Worm (Caenorhabditis elegans): ENCODE measurements around the gene Y116A8C.9.

Gene Y116A8C.9

ce11 chrIV:16939001-16939400, 7.6 kb downstream of the Y116A8C.9 start, which contains the start of gene Y116A8C.10:
Gene Y116A8C.10, minus strand, starts transcription at chrIV:16939101.
- no peak for TF ChIP-seq gmeb-1 (tag; optimal IDR thresholded peaks at IDR 0.05)

DNA sequence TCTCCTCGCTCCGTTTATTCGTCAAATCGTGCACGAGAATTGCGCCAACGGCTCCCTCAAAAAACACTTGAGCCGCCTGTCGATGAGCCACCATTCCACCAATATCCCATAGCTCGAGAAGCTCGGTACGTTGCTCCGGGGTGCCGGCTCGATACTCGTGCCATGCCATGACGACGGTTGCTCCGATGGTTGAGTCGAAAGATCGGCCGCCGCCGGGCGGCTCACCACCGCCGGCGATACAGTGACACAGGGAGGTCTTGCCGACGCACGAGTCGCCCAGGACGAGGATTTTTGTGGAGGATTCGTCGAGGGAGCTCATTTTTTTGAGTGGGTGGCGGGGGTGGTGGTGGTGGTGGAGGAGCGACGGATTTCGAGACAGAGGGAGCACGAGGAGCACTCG, 10.5 kb downstream of the Y116A8C.9 start:
- TF ChIP-seq gmeb-1 (tag; optimal IDR thresholded peaks at IDR 0.05) (no peak), nhr-23 (tag; optimal IDR thresholded peaks at IDR 0.05) (no peak)

ce11 chrIV:16931077-16931476, 15.5 kb downstream of the Y116A8C.9 start, which contains the start of gene Y116A8C.49:
Gene Y116A8C.49, minus strand, starts transcription at chrIV:16931177.
- no peak for TF ChIP-seq F13H6.1 (tag; optimal IDR thresholded peaks at IDR 0.05)
- TF ChIP-seq nhr-77 (tag; optimal IDR thresholded peaks at IDR 0.05), result no peak
- no peak for TF ChIP-seq unc-39 (tag; optimal IDR thresholded peaks at IDR 0.05)
- no peak for TF ChIP-seq nhr-11 (tag; optimal IDR thresholded peaks at IDR 0.05)
- TF ChIP-seq lin-13 (GFP tag; optimal IDR thresholded peaks at IDR 0.05), result no peak
- no peak for TF ChIP-seq peb-1 (tag; optimal IDR thresholded peaks at IDR 0.05)
- no peak for TF ChIP-seq nhr-12 (tag; optimal IDR thresholded peaks at IDR 0.05)
- no peak for TF ChIP-seq nhr-129 (tag; optimal IDR thresholded peaks at IDR 0.05)
- TF ChIP-seq mbf-1 (tag; optimal IDR thresholded peaks at IDR 0.05), result no peak

DNA sequence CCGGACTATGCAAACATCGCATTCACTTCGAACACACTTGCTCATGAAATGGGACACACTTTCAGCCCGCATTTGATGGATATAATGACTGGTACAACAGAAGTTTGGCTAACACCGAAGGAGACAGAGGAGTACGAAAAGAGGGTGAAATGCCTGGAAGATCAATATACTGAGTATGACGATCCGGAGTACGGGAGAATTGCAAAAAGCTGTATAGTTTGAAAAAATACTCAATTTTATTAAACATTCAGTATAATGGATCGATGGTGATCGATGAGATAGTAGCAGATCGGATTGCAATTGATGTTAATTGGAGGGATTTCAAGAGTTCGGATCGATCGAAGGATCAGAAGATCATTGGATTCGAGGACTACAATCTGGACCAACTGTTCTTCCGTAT, 20.0 kb downstream of the Y116A8C.9 start:
- TF ChIP-seq sma-3 (GFP tag; optimal IDR thresholded peaks at IDR 0.05) (no peak), alr-1 (tag; optimal IDR thresholded peaks at IDR 0.05) (no peak), C34F6.9 (tag; optimal IDR thresholded peaks at IDR 0.05) (no peak), ztf-4 (tag; optimal IDR thresholded peaks at IDR 0.05) (no peak), ztf-1 (GFP tag; conservative IDR thresholded peaks at IDR 0.05) (no peak), egl-27 (tag; optimal IDR thresholded peaks at IDR 0.05) (no peak), blmp-1 (tag; optimal IDR thresholded peaks at IDR 0.05; ENCODE audit: insufficient read depth) (no peak), unc-55 (GFP tag; optimal IDR thresholded peaks at IDR 0.05) (no peak), fos-1 (tag; optimal IDR thresholded peaks at IDR 0.05) (no peak), nhr-12 (tag; optimal IDR thresholded peaks at IDR 0.05) (no peak)

DNA sequence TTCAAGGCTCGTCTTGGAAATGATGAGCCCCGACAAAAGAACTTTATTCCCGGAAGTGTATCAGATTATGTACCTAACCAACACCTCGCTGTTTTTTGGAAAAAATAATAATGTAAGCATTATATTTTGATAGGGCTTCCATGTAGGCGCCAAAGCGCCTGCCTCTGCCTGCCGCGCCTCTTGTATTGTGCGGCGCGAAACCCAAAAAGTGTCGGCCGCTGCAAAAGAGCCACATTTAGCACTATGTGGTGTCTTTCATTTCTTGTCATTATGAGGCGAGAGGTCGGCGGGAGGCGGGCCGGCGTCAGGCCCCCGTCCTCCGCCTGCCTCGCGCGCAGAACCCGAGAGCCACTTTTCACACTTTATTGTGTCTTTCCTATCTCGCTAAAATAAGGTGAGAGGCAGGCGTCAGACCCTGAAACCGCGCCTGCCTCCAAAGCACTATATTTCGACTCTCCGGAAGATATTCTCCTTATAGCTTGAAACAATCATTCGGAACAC, 21.2 kb downstream of the Y116A8C.9 start:
- TF ChIP-seq gmeb-1 (tag; optimal IDR thresholded peaks at IDR 0.05), result no peak
- no peak for TF ChIP-seq sma-9 (GFP tag; optimal IDR thresholded peaks at IDR 0.05)
- TF ChIP-seq sma-9 (tag; optimal IDR thresholded peaks at IDR 0.05), result no peak
- no peak for TF ChIP-seq lin-11 (tag; optimal IDR thresholded peaks at IDR 0.05)
- TF ChIP-seq alr-1 (tag; optimal IDR thresholded peaks at IDR 0.05), result no peak
- TF ChIP-seq ceh-16 (tag; optimal IDR thresholded peaks at IDR 0.05), result no peak
- TF ChIP-seq ztf-4 (tag; optimal IDR thresholded peaks at IDR 0.05), result no peak
- TF ChIP-seq Y55F3AM.14 (GFP tag; optimal IDR thresholded peaks at IDR 0.05), result no peak
- TF ChIP-seq nhr-21 (tag; optimal IDR thresholded peaks at IDR 0.05), result no peak
- no peak for TF ChIP-seq ztf-1 (GFP tag; conservative IDR thresholded peaks at IDR 0.05)
- no peak for TF ChIP-seq nhr-77 (tag; optimal IDR thresholded peaks at IDR 0.05)
- TF ChIP-seq sem-4 (tag; optimal IDR thresholded peaks at IDR 0.05), result no peak
- no peak for TF ChIP-seq unc-39 (tag; optimal IDR thresholded peaks at IDR 0.05)
- no peak for TF ChIP-seq crh-2 (tag; optimal IDR thresholded peaks at IDR 0.05)
- no peak for TF ChIP-seq fos-1 (tag; optimal IDR thresholded peaks at IDR 0.05)
- TF ChIP-seq peb-1 (tag; optimal IDR thresholded peaks at IDR 0.05), result no peak
- no peak for TF ChIP-seq ztf-11 (tag; optimal IDR thresholded peaks at IDR 0.05)
- TF ChIP-seq ama-1 (optimal IDR thresholded peaks at IDR 0.05), result no peak
- TF ChIP-seq zag-1 (tag; optimal IDR thresholded peaks at IDR 0.05), result no peak
- no peak for TF ChIP-seq mbf-1 (tag; optimal IDR thresholded peaks at IDR 0.05)

DNA sequence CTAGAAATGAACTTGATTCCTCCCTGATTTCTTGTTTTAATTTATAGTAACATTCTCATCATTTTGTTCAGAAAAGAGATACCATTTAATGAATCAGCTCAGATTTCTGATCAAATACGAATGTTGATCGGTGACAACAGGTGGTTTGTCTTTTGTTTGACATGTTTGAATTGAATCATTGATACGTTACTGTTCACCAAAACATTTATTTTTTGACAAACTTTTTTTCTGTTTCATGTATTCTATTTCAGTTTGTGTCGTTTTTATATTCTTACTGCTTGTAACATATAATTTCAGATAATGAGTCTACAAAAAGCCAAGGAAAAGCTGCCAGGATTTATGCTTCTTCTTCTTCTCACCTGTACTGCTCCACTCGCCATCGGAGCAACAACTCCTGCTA, 22.5 kb downstream of the Y116A8C.9 start, which contains the start of gene nep-24:
Gene nep-24, plus strand, starts transcription at position 301 of the 400 bp plus-strand sequence.
- TF ChIP-seq C34F6.9 (tag; optimal IDR thresholded peaks at IDR 0.05) (no peak), sem-4 (tag; optimal IDR thresholded peaks at IDR 0.05) (no peak), aly-2 (tag; optimal IDR thresholded peaks at IDR 0.05) (no peak), nhr-129 (tag; optimal IDR thresholded peaks at IDR 0.05) (no peak), unc-39 (tag; optimal IDR thresholded peaks at IDR 0.05) (no peak), peb-1 (tag; optimal IDR thresholded peaks at IDR 0.05) (no peak), F13H6.1 (tag; optimal IDR thresholded peaks at IDR 0.05) (no peak)
